Worm (Caenorhabditis elegans) whole organism, L4 larva: ENCODE measurements around the gene F35E8.2.
A peak's percentile ranks its signal among the peaks of the same experiment; 100 is the strongest.
"Not testable (repeated sequence)": the region's sequence is repeated elsewhere in the genome, so short reads cannot be mapped to it uniquely, and the experiment has no call there.

Source experiments
- D1046.2 ChIP-seq: fragments of 200-800 bp; sonication (Bioruptor generic); IDR thresholded peaks from 2 replicates; pipeline ENCODE4 v1.3.6; 2022; ENCODE audit warnings: missing genetic modification characterization, missing compliant biosample characterization
- Y5F2A.4 ChIP-seq: fragments of 200-800 bp; sonication (Bioruptor generic); optimal IDR thresholded peaks from 2 replicates; lab custom pipeline; 2018; ENCODE audit warnings: mild to moderate bottlenecking, missing genetic modification characterization, missing compliant biosample characterization
- aha-1 ChIP-seq: fragments of 150-350 bp; peaks from one replicate; lab custom pipeline; 2014; ENCODE audit warnings: missing biosample characterization, missing genetic modification characterization
- arid-1 ChIP-seq: fragments of 200-800 bp; sonication (Bioruptor generic); conservative IDR thresholded peaks from 2 replicates; pipeline ENCODE4 v1.3.6; 2022; ENCODE audit warnings: missing genetic modification reagents, missing genetic modification characterization, missing compliant biosample characterization
- attf-4 ChIP-seq: sonication (generic microtip); optimal IDR thresholded peaks from 3 replicates; lab custom pipeline; 2017; ENCODE audit warnings: missing biosample characterization, missing genetic modification characterization
- ceh-62 ChIP-seq: sonication (generic microtip); optimal IDR thresholded peaks from 2 replicates; lab custom pipeline; 2017; ENCODE audit warnings: missing biosample characterization, missing genetic modification characterization
- ceh-82 ChIP-seq: sonication (generic microtip); optimal IDR thresholded peaks from 2 replicates; lab custom pipeline; 2017; ENCODE audit warnings: missing biosample characterization, missing genetic modification characterization
- daf-16 ChIP-seq, 3 experiments: sonication (generic microtip); optimal IDR thresholded peaks; 2 replicates each; lab custom pipeline; 2016 to 2017; ENCODE audit warnings: missing genetic modification characterization in 3 of 3, missing genetic modification reagents in 3 of 3, mild to moderate bottlenecking in 2 of 3, missing compliant biosample characterization in 2 of 3, missing biosample characterization in 1 of 3, moderate library complexity in 1 of 3
- dmd-6 ChIP-seq: fragments of 200-800 bp; sonication (Bioruptor generic); IDR thresholded peaks from 2 replicates; pipeline ENCODE4 v1.3.6; 2022; ENCODE audit warnings: missing genetic modification reagents, missing genetic modification characterization, missing compliant biosample characterization
- dmd-8 ChIP-seq: fragments of 200-800 bp; sonication (Bioruptor generic); IDR thresholded peaks from 2 replicates; pipeline ENCODE4 v1.3.6; 2022; ENCODE audit warnings: missing genetic modification characterization, missing compliant biosample characterization
- gei-8 ChIP-seq: fragments of 200-800 bp; sonication (Bioruptor generic); optimal IDR thresholded peaks from 2 replicates; lab custom pipeline; 2018; ENCODE audit warnings: mild to moderate bottlenecking, missing genetic modification characterization, missing compliant biosample characterization
- lin-1 ChIP-seq: fragments of 200-800 bp; sonication (Bioruptor generic); IDR thresholded peaks from 2 replicates; pipeline ENCODE4 v1.3.6; 2022; ENCODE audit warnings: missing genetic modification reagents, missing genetic modification characterization, missing compliant biosample characterization
- lin-13 ChIP-seq: fragments of 150-350 bp; optimal IDR thresholded peaks from 2 replicates; lab custom pipeline; 2014; ENCODE audit warnings: missing biosample characterization, missing genetic modification reagents, missing genetic modification characterization
- lin-15B ChIP-seq: fragments of 150-350 bp; sonication (generic microtip); optimal IDR thresholded peaks from 3 replicates; lab custom pipeline; 2014; ENCODE audit warnings: missing biosample characterization, missing genetic modification characterization
- lsy-2 ChIP-seq, 2 experiments: fragments of 150-350 bp in 1 of 2; sonication (generic microtip) in 1 of 2; optimal IDR thresholded peaks; 2 replicates each; lab custom pipeline; 2014 to 2017; ENCODE audit warnings: missing biosample characterization in 2 of 2, missing genetic modification characterization in 2 of 2
- nhr-102 ChIP-seq: sonication (generic microtip); optimal IDR thresholded peaks from 2 replicates; lab custom pipeline; 2016; ENCODE audit warnings: mild to moderate bottlenecking, missing genetic modification characterization, moderate library complexity, missing compliant biosample characterization
- nhr-25 ChIP-seq: sonication (generic microtip); optimal IDR thresholded peaks from 2 replicates; lab custom pipeline; 2017; ENCODE audit warnings: missing genetic modification characterization, mild to moderate bottlenecking, missing compliant biosample characterization, antibody characterized with exemption, moderate library complexity, borderline replicate concordance; ENCODE audit not compliant: insufficient read depth
- nhr-41 ChIP-seq: fragments of 200-800 bp; sonication (Bioruptor generic); IDR thresholded peaks from 2 replicates; pipeline ENCODE4 v1.3.6; 2022; ENCODE audit warnings: missing genetic modification reagents, missing genetic modification characterization, missing compliant biosample characterization
- nhr-76 ChIP-seq: fragments of 150-350 bp; optimal IDR thresholded peaks from 2 replicates; lab custom pipeline; 2014; ENCODE audit warnings: missing biosample characterization, missing genetic modification characterization
- nhr-77 ChIP-seq: fragments of 150-350 bp; optimal IDR thresholded peaks from 2 replicates; lab custom pipeline; 2014; ENCODE audit warnings: missing biosample characterization, missing genetic modification characterization
- pha-4 ChIP-seq, 2 experiments: fragments of 150-350 bp in 1 of 2; fragments of 200-800 bp in 1 of 2; sonication (Bioruptor generic) in 1 of 2; IDR thresholded peaks in 1 of 2; optimal IDR thresholded peaks in 1 of 2; 2 replicates each; pipeline versions ENCODE4 v1.3.6 to Lab custom; 2014 to 2022; ENCODE audit warnings: missing genetic modification characterization in 2 of 2, missing genetic modification reagents in 2 of 2, missing biosample characterization in 1 of 2, missing compliant biosample characterization in 1 of 2
- pqm-1 ChIP-seq: sonication (generic microtip); optimal IDR thresholded peaks from 2 replicates; lab custom pipeline; 2017; ENCODE audit warnings: missing biosample characterization, missing genetic modification characterization
- saeg-2 ChIP-seq: fragments of 200-800 bp; sonication (Bioruptor generic); IDR thresholded peaks from 2 replicates; pipeline ENCODE4 v1.3.6; 2022; ENCODE audit warnings: missing genetic modification reagents, missing genetic modification characterization, missing compliant biosample characterization
- snpc-4 ChIP-seq: fragments of 150-350 bp; optimal IDR thresholded peaks from 2 replicates; lab custom pipeline; 2014; ENCODE audit warnings: missing biosample characterization, missing genetic modification characterization
- tra-1 ChIP-seq: fragments of 200-800 bp; sonication (Bioruptor generic); IDR thresholded peaks from 2 replicates; pipeline ENCODE4 v1.3.6; 2022; ENCODE audit warnings: missing genetic modification reagents, missing genetic modification characterization, missing compliant biosample characterization
- unc-130 ChIP-seq: sonication (generic microtip); optimal IDR thresholded peaks from 2 replicates; lab custom pipeline; 2016; ENCODE audit warnings: missing genetic modification reagents, missing genetic modification characterization, missing compliant biosample characterization
- unc-62 ChIP-seq, 3 experiments: fragments of 150-350 bp in 1 of 3; sonication (generic microtip); optimal IDR thresholded peaks in 2 of 3; peaks in 1 of 3; 1 replicate in 1 of 3; 2 replicates in 2 of 3; lab custom pipeline; 2014 to 2017; ENCODE audit warnings: missing biosample characterization in 3 of 3, missing genetic modification characterization in 3 of 3, missing genetic modification reagents in 3 of 3, missing genotype in 1 of 3
- zfp-2 ChIP-seq: sonication (generic microtip); optimal IDR thresholded peaks from 2 replicates; lab custom pipeline; 2016; ENCODE audit warnings: mild to moderate bottlenecking, missing genetic modification characterization, missing compliant biosample characterization
- ztf-7 ChIP-seq: fragments of 150-350 bp; optimal IDR thresholded peaks from 2 replicates; lab custom pipeline; 2014; ENCODE audit warnings: missing biosample characterization, missing genetic modification characterization

The F35E8.2 gene

DNA sequence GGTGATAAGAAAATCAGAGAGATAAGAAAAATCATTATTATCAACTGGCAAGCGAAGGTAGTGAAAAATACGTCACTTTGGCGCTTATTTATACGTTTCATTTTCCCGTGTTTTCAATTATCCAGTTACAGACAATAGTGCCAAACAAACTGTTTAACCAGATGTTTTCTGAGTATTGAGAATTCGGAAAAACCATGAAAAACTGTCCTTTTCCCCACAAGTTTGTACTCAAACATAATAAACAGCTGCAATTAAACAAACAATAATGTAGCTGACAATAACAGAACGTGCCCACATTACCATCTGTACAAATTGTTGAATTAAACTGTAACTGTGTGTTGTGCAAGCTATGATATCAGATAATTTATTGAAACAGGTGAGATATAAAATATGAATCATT, at the start of gene F35E8.2, which contains the start of gene F35E8.1:
F35E8.2 (plus strand) TSS at position 132 of the 400 bp plus-strand sequence.
F35E8.1 (minus strand) TSS at position 101 of the 400 bp plus-strand sequence.
- TF ChIP-seq dmd-6 (0 out of 2 replicates have a peak, but pooled peaks have one; percentile 14), daf-16 (tag; optimal IDR thresholded peaks at IDR 0.05; lab: Kevin White, UChicago) (peak; percentile 46)
- TF ChIP-seq daf-16 (GFP tag; optimal IDR thresholded peaks at IDR 0.05; lab: Kevin White, UChicago), result not testable (repeated sequence)

ce11 chrV:15858292-15858691, 47.2 kb upstream of the F35E8.2 start, which contains the start of gene srh-148:
Gene srh-148 (minus strand): TSS chrV:15858392.
- TF ChIP-seq nhr-25 (tag; lab: Kevin White, UChicago) (no peak), gei-8 (GFP tag; lab: Kevin White, UChicago) (no peak), ztf-7 (no peak), nhr-77 (no peak), arid-1 (GFP tag; lab: Robert Waterston, UW) (no peak), dmd-8 (GFP tag; lab: Robert Waterston, UW) (no peak), dmd-6 (no peak), ceh-62 (tag; lab: Kevin White, UChicago) (no peak), pqm-1 (tag; lab: Kevin White, UChicago) (no peak), nhr-102 (tag; lab: Kevin White, UChicago) (no peak), lin-1 (GFP tag; lab: Robert Waterston, UW) (no peak), ceh-82 (tag; lab: Kevin White, UChicago) (no peak), Y5F2A.4 (GFP tag; lab: Kevin White, UChicago) (no peak), lin-15B (tag; lab: Kevin White, UChicago) (no peak), D1046.2 (GFP tag; lab: Robert Waterston, UW) (no peak), lsy-2 (tag; optimal IDR thresholded peaks at IDR 0.05; lab: Kevin White, UChicago) (no peak), saeg-2 (GFP tag; lab: Robert Waterston, UW) (no peak)

DNA sequence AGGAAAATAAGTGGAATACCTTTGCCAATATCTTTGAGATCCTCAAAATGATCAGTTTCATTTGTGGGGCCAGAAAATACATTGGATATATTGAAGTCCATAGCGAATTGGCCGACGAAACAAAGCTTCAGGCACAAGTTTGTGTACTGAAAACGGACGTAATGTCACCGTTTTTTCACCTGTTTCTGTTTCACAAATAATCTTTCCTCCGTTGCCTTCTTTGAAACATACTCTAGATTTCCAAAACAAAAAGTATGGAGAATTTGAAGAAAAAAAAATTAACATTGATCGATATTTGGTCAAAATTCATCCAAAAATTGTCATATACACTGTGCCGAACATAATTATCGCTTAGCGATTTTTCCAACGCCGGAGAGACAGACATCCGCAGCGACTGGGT, 42.9 kb upstream of the F35E8.2 start, which contains the start of gene srz-12:
srz-12 (minus strand) TSS at position 101 of the 400 bp plus-strand sequence.
- TF ChIP-seq lin-13, result no peak
- no peak for TF ChIP-seq nhr-76 (tag; lab: Kevin White, UChicago)
- TF ChIP-seq tra-1 (GFP tag; lab: Robert Waterston, UW), result no peak

DNA sequence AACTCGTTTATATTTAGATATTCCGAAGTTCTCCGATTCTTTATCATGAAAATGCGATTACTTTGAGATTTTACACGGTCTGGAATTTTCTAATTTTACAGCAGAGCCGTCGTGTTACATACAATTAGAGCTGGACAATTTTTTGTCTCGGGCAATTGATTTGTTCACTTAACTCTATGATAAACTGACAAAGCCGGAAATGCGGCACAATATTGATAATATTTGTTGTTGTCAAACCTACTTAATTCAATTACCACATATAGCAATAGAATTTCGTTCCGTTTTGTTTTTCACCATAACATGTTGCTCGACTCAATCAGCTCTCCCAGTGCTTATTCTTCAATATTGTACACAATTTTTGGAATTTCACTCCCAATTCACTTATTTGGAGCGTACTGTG, 42.4 kb upstream of the F35E8.2 start, which contains the start of gene srh-299:
srh-299 (plus strand) TSS at position 301 of the 400 bp plus-strand sequence.
- TF ChIP-seq aha-1 (peak; percentile 46), snpc-4 (tag; lab: Kevin White, UChicago) (no peak), lin-15B (tag; lab: Kevin White, UChicago) (no peak)

DNA sequence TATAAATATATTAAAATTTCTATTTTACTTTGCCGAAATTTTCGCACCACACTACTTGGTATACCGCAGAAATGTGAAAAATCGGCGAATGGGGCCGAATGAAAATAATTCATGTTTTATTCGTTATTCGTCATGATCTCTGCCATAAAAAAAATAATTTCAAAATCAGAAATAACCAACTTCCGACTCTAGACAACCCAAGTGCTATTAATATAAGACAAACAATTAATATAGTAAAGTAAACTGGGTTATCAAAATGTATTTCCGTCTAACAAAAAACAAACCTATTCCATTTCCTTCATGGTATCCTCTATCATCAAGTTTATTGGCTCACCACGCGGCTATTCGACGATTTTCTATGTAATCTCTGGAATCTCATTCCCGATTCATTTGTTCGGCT, 39.6 kb upstream of the F35E8.2 start, which contains the start of gene srh-293:
srh-293 (plus strand) TSS at position 301 of the 400 bp plus-strand sequence.
- TF ChIP-seq daf-16 (GFP tag; optimal IDR thresholded peaks at IDR 0.05; lab: Kevin White, UChicago) (no peak), daf-16 (tag; optimal IDR thresholded peaks at IDR 0.05; lab: Kevin White, UChicago) (no peak), nhr-41 (GFP tag; lab: Robert Waterston, UW) (no peak), unc-62 (GFP tag; optimal IDR thresholded peaks at IDR 0.05 in 1 of 2; lab: Kevin White, UChicago) (no peak), unc-62 (tag; optimal IDR thresholded peaks at IDR 0.05; lab: Kevin White, UChicago) (no peak), lsy-2 (tag; optimal IDR thresholded peaks at IDR 0.05; lab: Kevin White, UChicago) (no peak), zfp-2 (tag; lab: Kevin White, UChicago) (no peak), unc-130 (GFP tag; lab: Kevin White, UChicago) (no peak), pha-4 (GFP tag; IDR thresholded peaks at IDR 0.05; lab: Robert Waterston, UW) (no peak), pha-4 (tag; optimal IDR thresholded peaks at IDR 0.05; lab: Kevin White, UChicago) (no peak), attf-4 (tag; lab: Kevin White, UChicago) (no peak)
